Worm (Caenorhabditis elegans) whole organism, late embryonic: Measurements from ENCODE around the gene C32D5.14.

Experiments
- C38D4.7 ChIP-seq: fragments of 200-800 bp; sonication (Bioruptor generic); optimal IDR thresholded peaks from 2 replicates; lab custom pipeline; 2018; ENCODE audit warnings: mild to moderate bottlenecking, missing genetic modification characterization, moderate library complexity, missing compliant biosample characterization
- K09A11.1 ChIP-seq: sonication (generic microtip); optimal IDR thresholded peaks from 2 replicates; lab custom pipeline; 2017; ENCODE audit warnings: antibody characterized with exemption, mild to moderate bottlenecking, missing genetic modification characterization, missing compliant biosample characterization; ENCODE audit not compliant: insufficient read depth
- T23F11.4 ChIP-seq: fragments of 200-800 bp; sonication (Bioruptor generic); optimal IDR thresholded peaks from 2 replicates; lab custom pipeline; 2018; ENCODE audit warnings: mild to moderate bottlenecking, missing genetic modification characterization, missing compliant biosample characterization
- Y22D7AL.16 ChIP-seq: sonication (generic microtip); optimal IDR thresholded peaks from 2 replicates; lab custom pipeline; 2016; ENCODE audit warnings: missing genetic modification characterization, missing compliant biosample characterization
- ahr-1 ChIP-seq: sonication (generic microtip); optimal IDR thresholded peaks from 2 replicates; lab custom pipeline; 2016; ENCODE audit warnings: missing genetic modification characterization, missing compliant biosample characterization
- ceh-14 ChIP-seq: sonication (generic microtip); optimal IDR thresholded peaks from 2 replicates; lab custom pipeline; 2016; ENCODE audit warnings: missing genotype, missing genetic modification characterization, missing compliant biosample characterization
- ceh-18 ChIP-seq: sonication (generic microtip); optimal IDR thresholded peaks from 2 replicates; lab custom pipeline; 2016; ENCODE audit warnings: missing genetic modification characterization, missing compliant biosample characterization
- ceh-19 ChIP-seq: fragments of 200-800 bp; sonication (Bioruptor generic); optimal IDR thresholded peaks from 2 replicates; lab custom pipeline; 2018; ENCODE audit warnings: mild to moderate bottlenecking, missing genetic modification characterization, missing compliant biosample characterization
- ceh-2 ChIP-seq: sonication (generic microtip); optimal IDR thresholded peaks from 2 replicates; lab custom pipeline; 2016; ENCODE audit warnings: missing genotype, missing genetic modification characterization, missing compliant biosample characterization
- ceh-22 ChIP-seq: sonication (generic microtip); optimal IDR thresholded peaks from 2 replicates; lab custom pipeline; 2017; ENCODE audit warnings: missing biosample characterization, missing genetic modification characterization
- ceh-24 ChIP-seq: sonication (generic microtip); optimal IDR thresholded peaks from 2 replicates; lab custom pipeline; 2016; ENCODE audit warnings: mild to moderate bottlenecking, missing genetic modification characterization, missing compliant biosample characterization
- ceh-31 ChIP-seq: sonication (generic microtip); optimal IDR thresholded peaks from 2 replicates; lab custom pipeline; 2016; ENCODE audit warnings: missing genetic modification characterization, missing compliant biosample characterization
- ceh-34 ChIP-seq: sonication (generic microtip); optimal IDR thresholded peaks from 2 replicates; lab custom pipeline; 2016; ENCODE audit warnings: mild to moderate bottlenecking, missing genetic modification characterization, missing compliant biosample characterization
- ceh-45 ChIP-seq: fragments of 200-800 bp; sonication (Bioruptor generic); IDR thresholded peaks from 2 replicates; pipeline ENCODE4 v1.3.6; 2022; ENCODE audit warnings: missing genetic modification reagents, missing genetic modification characterization, missing compliant biosample characterization
- ceh-48 ChIP-seq: sonication (generic microtip); optimal IDR thresholded peaks from 2 replicates; lab custom pipeline; 2016; ENCODE audit warnings: missing genetic modification characterization, inconsistent platforms, missing compliant biosample characterization
- ceh-6 ChIP-seq: fragments of 200-800 bp; sonication (Bioruptor generic); optimal IDR thresholded peaks from 2 replicates; lab custom pipeline; 2018; ENCODE audit warnings: mild to moderate bottlenecking, missing genetic modification characterization, missing compliant biosample characterization
- che-1 ChIP-seq: sonication (generic microtip); optimal IDR thresholded peaks from 2 replicates; lab custom pipeline; 2016; ENCODE audit warnings: mild to moderate bottlenecking, missing genetic modification characterization, missing compliant biosample characterization
- dmd-4 ChIP-seq: sonication (generic microtip); optimal IDR thresholded peaks from 2 replicates; lab custom pipeline; 2016; ENCODE audit warnings: borderline replicate concordance, missing genetic modification characterization, missing compliant biosample characterization
- dve-1 ChIP-seq: sonication (generic microtip); optimal IDR thresholded peaks from 2 replicates; lab custom pipeline; 2017; ENCODE audit warnings: antibody characterized with exemption, mild to moderate bottlenecking, missing genetic modification characterization, missing compliant biosample characterization
- elt-2 ChIP-seq: sonication (generic microtip); optimal IDR thresholded peaks from 2 replicates; lab custom pipeline; 2016; ENCODE audit warnings: missing genetic modification reagents, missing genetic modification characterization, missing compliant biosample characterization
- ets-4 ChIP-seq: sonication (generic microtip); optimal IDR thresholded peaks from 2 replicates; lab custom pipeline; 2016; ENCODE audit warnings: missing genetic modification characterization, missing compliant biosample characterization
- eyg-1 ChIP-seq: sonication (generic microtip); optimal IDR thresholded peaks from 2 replicates; lab custom pipeline; 2016; ENCODE audit warnings: missing genotype, missing genetic modification characterization, missing compliant biosample characterization
- fax-1 ChIP-seq: sonication (generic microtip); optimal IDR thresholded peaks from 2 replicates; lab custom pipeline; 2016; ENCODE audit warnings: missing genotype, missing genetic modification characterization, missing compliant biosample characterization
- fkh-10 ChIP-seq: fragments of 150-350 bp; optimal IDR thresholded peaks from 2 replicates; lab custom pipeline; 2014; ENCODE audit warnings: missing biosample characterization, missing genetic modification reagents, missing genetic modification characterization
- hlh-15 ChIP-seq: sonication (generic microtip); optimal IDR thresholded peaks from 2 replicates; lab custom pipeline; 2016; ENCODE audit warnings: missing genetic modification characterization, missing compliant biosample characterization
- hlh-30 ChIP-seq: sonication (generic microtip); optimal IDR thresholded peaks from 2 replicates; lab custom pipeline; 2017; ENCODE audit warnings: antibody characterized with exemption, missing genetic modification characterization, missing compliant biosample characterization; ENCODE audit not compliant: insufficient read depth
- hlh-6 ChIP-seq: sonication (generic microtip); optimal IDR thresholded peaks from 2 replicates; lab custom pipeline; 2016; ENCODE audit warnings: missing genotype, missing genetic modification characterization, missing compliant biosample characterization
- hlh-8 ChIP-seq: sonication (generic microtip); optimal IDR thresholded peaks from 2 replicates; lab custom pipeline; 2016; ENCODE audit warnings: missing genotype, missing genetic modification characterization, missing compliant biosample characterization
- lin-11 ChIP-seq: fragments of 200-800 bp; sonication (Bioruptor generic); optimal IDR thresholded peaks from 2 replicates; lab custom pipeline; 2018; ENCODE audit warnings: mild to moderate bottlenecking, missing genetic modification characterization, missing compliant biosample characterization
- nfya-1 ChIP-seq: sonication (generic microtip); optimal IDR thresholded peaks from 2 replicates; lab custom pipeline; 2017; ENCODE audit warnings: missing genetic modification characterization, mild to moderate bottlenecking, missing compliant biosample characterization, antibody characterized with exemption, moderate library complexity
- nhr-232 ChIP-seq: sonication (generic microtip); optimal IDR thresholded peaks from 2 replicates; lab custom pipeline; 2016; ENCODE audit warnings: missing genetic modification characterization, missing compliant biosample characterization
- npax-4 ChIP-seq: sonication (generic microtip); optimal IDR thresholded peaks from 2 replicates; lab custom pipeline; 2016; ENCODE audit warnings: missing genetic modification characterization, missing compliant biosample characterization
- pat-9 ChIP-seq: fragments of 200-800 bp; sonication (Bioruptor generic); optimal IDR thresholded peaks from 2 replicates; lab custom pipeline; 2018; ENCODE audit warnings: mild to moderate bottlenecking, missing genetic modification characterization, moderate library complexity, missing compliant biosample characterization
- pha-4 ChIP-seq: fragments of 150-350 bp; optimal IDR thresholded peaks from 2 replicates; lab custom pipeline; 2018; ENCODE audit warnings: missing biosample characterization, missing genetic modification reagents, missing genetic modification characterization
- pros-1 ChIP-seq: fragments of 150-350 bp; optimal IDR thresholded peaks from 2 replicates; lab custom pipeline; 2014; ENCODE audit warnings: missing biosample characterization, missing genetic modification reagents, missing genetic modification characterization
- sdc-2 ChIP-seq: sonication (generic microtip); optimal IDR thresholded peaks from 2 replicates; lab custom pipeline; 2016; ENCODE audit warnings: missing genotype, missing genetic modification characterization, missing compliant biosample characterization
- sox-2 ChIP-seq: fragments of 200-800 bp; sonication (Bioruptor generic); IDR thresholded peaks from 2 replicates; pipeline ENCODE4 v1.3.6; 2022; ENCODE audit warnings: missing genetic modification reagents, missing genetic modification characterization, missing compliant biosample characterization
- tbx-2 ChIP-seq: sonication (generic microtip); optimal IDR thresholded peaks from 2 replicates; lab custom pipeline; 2016; ENCODE audit warnings: missing genetic modification characterization, missing compliant biosample characterization
- tbx-7 ChIP-seq: sonication (generic microtip); optimal IDR thresholded peaks from 2 replicates; lab custom pipeline; 2016; ENCODE audit warnings: missing genotype, missing genetic modification characterization, missing compliant biosample characterization
- unc-3 ChIP-seq, 2 experiments: fragments of 200-800 bp in 1 of 2; sonication (Bioruptor generic) in 1 of 2; sonication (generic microtip) in 1 of 2; conservative IDR thresholded peaks in 1 of 2; optimal IDR thresholded peaks in 1 of 2; 2 replicates each; pipeline versions ENCODE4 v1.3.6 to Lab custom; 2016 to 2022; ENCODE audit warnings: missing compliant biosample characterization in 2 of 2, missing genetic modification characterization in 2 of 2, missing genetic modification reagents in 1 of 2
- unc-55 ChIP-seq: sonication (generic microtip); optimal IDR thresholded peaks from 2 replicates; lab custom pipeline; 2017; ENCODE audit warnings: missing biosample characterization, missing genetic modification reagents, missing genetic modification characterization
- zip-5 ChIP-seq: sonication (generic microtip); optimal IDR thresholded peaks from 2 replicates; lab custom pipeline; 2016; ENCODE audit warnings: missing genetic modification characterization, missing compliant biosample characterization

The C32D5.14 gene

ce11 chrII:6355396-6356346 is 20.4 kb downstream of the C32D5.14 start, which contains the start of gene C32D5.11 (continued):
- TF ChIP-seq Y22D7AL.16 (tag; lab: Kevin White, UChicago) (no peak), tbx-7 (tag; lab: Kevin White, UChicago) (no peak), hlh-8 (tag; lab: Kevin White, UChicago) (no peak), ceh-14 (tag; lab: Kevin White, UChicago) (peak; percentile 36), sox-2 (GFP tag; lab: Robert Waterston, UW) (no peak), C38D4.7 (GFP tag; lab: Kevin White, UChicago) (no peak), hlh-6 (no peak), nhr-232 (no peak), dve-1 (tag; lab: Kevin White, UChicago) (no peak), ceh-2 (tag; lab: Kevin White, UChicago) (no peak), pros-1 (no peak), che-1 (tag; lab: Kevin White, UChicago) (no peak), sdc-2 (tag; lab: Kevin White, UChicago) (no peak), ceh-22 (no peak), tbx-2 (tag; lab: Kevin White, UChicago) (peak; percentile 51), unc-3 (GFP tag; conservative IDR thresholded peaks at IDR 0.05; lab: Robert Waterston, UW) (0 out of 2 replicates have a peak, but pooled peaks have one; percentile 13), unc-3 (tag; optimal IDR thresholded peaks at IDR 0.05; lab: Kevin White, UChicago) (no peak), ceh-18 (tag; lab: Kevin White, UChicago) (peak; percentile 42)

DNA sequence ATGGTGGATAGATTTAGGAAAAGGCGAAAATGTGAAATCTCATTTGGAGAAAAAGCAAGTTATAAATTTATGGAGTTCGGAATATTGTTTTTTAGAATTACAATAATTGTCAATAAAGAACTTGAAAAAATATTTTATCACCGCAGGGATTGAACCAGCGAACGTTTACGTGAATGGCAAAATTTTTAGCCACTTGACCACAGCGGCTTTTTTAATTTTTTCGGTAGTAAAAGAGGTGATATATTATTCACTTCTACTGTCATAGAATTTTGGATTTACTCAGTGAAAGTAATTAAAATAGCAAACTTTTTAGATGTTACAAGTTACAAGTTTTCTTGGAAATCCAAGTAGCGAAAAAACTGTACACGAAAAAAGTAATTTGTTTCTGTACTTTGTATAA is 22.9 kb downstream of the C32D5.14 start:
- TF ChIP-seq che-1 (tag; lab: Kevin White, UChicago) (no peak), eyg-1 (no peak), pha-4 (tag; lab: Kevin White, UChicago) (no peak), unc-55 (GFP tag; lab: Kevin White, UChicago) (no peak), ahr-1 (tag; lab: Kevin White, UChicago) (no peak), ceh-34 (tag; lab: Kevin White, UChicago) (no peak), ets-4 (tag; lab: Kevin White, UChicago) (no peak), K09A11.1 (no peak), ceh-24 (tag; lab: Kevin White, UChicago) (no peak), npax-4 (tag; lab: Kevin White, UChicago) (no peak), ceh-19 (GFP tag; lab: Kevin White, UChicago) (no peak), T23F11.4 (no peak)

- TF ChIP-seq hlh-8 (tag; lab: Kevin White, UChicago) (no peak), fkh-10 (GFP tag; lab: Kevin White, UChicago) (no peak), elt-2 (tag; lab: Kevin White, UChicago) (no peak), ceh-22 (no peak), hlh-30 (tag; lab: Kevin White, UChicago) (no peak), hlh-15 (tag; lab: Kevin White, UChicago) (no peak), C38D4.7 (GFP tag; lab: Kevin White, UChicago) (no peak), fax-1 (no peak)
Observed at ce11 chrII:6358905-6359304, 23.6 kb downstream of the C32D5.14 start, which contains the start of gene C32D5.12. C32D5.12 (minus strand) TSS chrII:6359005.

- TF ChIP-seq dmd-4 (tag; lab: Kevin White, UChicago) (no peak), ceh-18 (tag; lab: Kevin White, UChicago) (peak; percentile 32), ceh-14 (tag; lab: Kevin White, UChicago) (peak; percentile 29), ceh-45 (GFP tag; lab: Robert Waterston, UW) (no peak), ceh-48 (no peak), ceh-6 (GFP tag; lab: Kevin White, UChicago) (peak; percentile 29), ceh-24 (tag; lab: Kevin White, UChicago) (no peak), nfya-1 (tag; lab: Kevin White, UChicago) (peak; percentile 49), ahr-1 (tag; lab: Kevin White, UChicago) (no peak), tbx-2 (tag; lab: Kevin White, UChicago) (peak; percentile 49), zip-5 (tag; lab: Kevin White, UChicago) (no peak), ceh-31 (tag; lab: Kevin White, UChicago) (peak; percentile 30), nhr-232 (no peak), lin-11 (tag; lab: Kevin White, UChicago) (no peak), C38D4.7 (GFP tag; lab: Kevin White, UChicago) (no peak), pat-9 (tag; lab: Kevin White, UChicago) (no peak), eyg-1 (no peak)
Observed at ce11 chrII:6360822-6361221, 25.5 kb downstream of the C32D5.14 start, which contains the start of gene K10B2.4. K10B2.4 (minus strand) TSS chrII:6360959.
